Worm (Caenorhabditis elegans) whole organism, L4 larva: ENCODE measurements around the gene C08E3.13.

Source experiments
- F44E2.7 ChIP-seq: fragments of 200-800 bp; sonication (Bioruptor generic); IDR thresholded peaks from 2 replicates; pipeline ENCODE4 v2.1.2; 2022; ENCODE audit warnings: missing genetic modification characterization, missing compliant biosample characterization
- F49E8.2 ChIP-seq: sonication (generic microtip); optimal IDR thresholded peaks from 2 replicates; lab custom pipeline; 2016; ENCODE audit warnings: missing compliant biosample characterization, mild to moderate bottlenecking, missing genetic modification characterization, borderline replicate concordance
- R02D3.7 ChIP-seq: fragments of 150-350 bp; sonication (generic microtip); optimal IDR thresholded peaks from 3 replicates; lab custom pipeline; 2014; ENCODE audit warnings: missing biosample characterization, missing genetic modification characterization
- Y105C5A.15 ChIP-seq: fragments of 200-800 bp; sonication (Bioruptor generic); IDR thresholded peaks from 2 replicates; pipeline ENCODE4 v1.3.6; 2022; ENCODE audit warnings: missing genetic modification characterization, missing compliant biosample characterization
- Y48G9A.11 ChIP-seq: fragments of 200-800 bp; sonication (Bioruptor generic); IDR thresholded peaks from 2 replicates; pipeline ENCODE4 v1.3.6; 2022; ENCODE audit warnings: missing genetic modification reagents, missing genetic modification characterization, missing compliant biosample characterization
- Y75B8A.6 ChIP-seq: fragments of 200-800 bp; sonication (Bioruptor generic); IDR thresholded peaks from 2 replicates; pipeline ENCODE4 v1.3.6; 2022; ENCODE audit warnings: missing genetic modification reagents, missing genetic modification characterization, missing compliant biosample characterization
- aly-2 ChIP-seq: sonication (generic microtip); optimal IDR thresholded peaks from 2 replicates; lab custom pipeline; 2018; ENCODE audit warnings: missing biosample characterization, missing genetic modification characterization
- ama-1 ChIP-seq: fragments of 150-350 bp; optimal IDR thresholded peaks from 2 replicates; lab custom pipeline; 2014; ENCODE audit warnings: inconsistent platforms, mixed read lengths
- arid-1 ChIP-seq: fragments of 200-800 bp; sonication (Bioruptor generic); conservative IDR thresholded peaks from 2 replicates; pipeline ENCODE4 v1.3.6; 2022; ENCODE audit warnings: missing genetic modification reagents, missing genetic modification characterization, missing compliant biosample characterization
- attf-4 ChIP-seq: sonication (generic microtip); optimal IDR thresholded peaks from 3 replicates; lab custom pipeline; 2017; ENCODE audit warnings: missing biosample characterization, missing genetic modification characterization
- ceh-20 ChIP-seq: fragments of 200-800 bp; sonication (Bioruptor generic); IDR thresholded peaks from 2 replicates; pipeline ENCODE4 v1.3.6; 2022; ENCODE audit warnings: missing genetic modification reagents, missing genetic modification characterization, missing compliant biosample characterization
- ceh-32 ChIP-seq: sonication (generic microtip); optimal IDR thresholded peaks from 2 replicates; lab custom pipeline; 2016; ENCODE audit warnings: mild to moderate bottlenecking, missing genetic modification characterization, missing compliant biosample characterization; ENCODE audit not compliant: poor library complexity
- ceh-44 ChIP-seq: fragments of 200-800 bp; sonication (Bioruptor generic); IDR thresholded peaks from 2 replicates; pipeline ENCODE4 v1.3.6; 2022; ENCODE audit warnings: missing genetic modification reagents, missing genetic modification characterization, missing compliant biosample characterization
- ceh-82 ChIP-seq: sonication (generic microtip); optimal IDR thresholded peaks from 2 replicates; lab custom pipeline; 2017; ENCODE audit warnings: missing biosample characterization, missing genetic modification characterization
- ctbp-1 ChIP-seq: fragments of 200-800 bp; sonication (Bioruptor generic); IDR thresholded peaks from 2 replicates; pipeline ENCODE4 v1.3.6; 2022; ENCODE audit warnings: missing genetic modification reagents, missing genetic modification characterization, missing compliant biosample characterization
- daf-12 ChIP-seq: fragments of 150-350 bp; optimal IDR thresholded peaks from 2 replicates; lab custom pipeline; 2014; ENCODE audit warnings: missing biosample characterization, missing genetic modification reagents, missing genetic modification characterization
- daf-8 ChIP-seq: fragments of 200-800 bp; sonication (Bioruptor generic); IDR thresholded peaks from 2 replicates; pipeline ENCODE4 v1.3.6; 2022; ENCODE audit warnings: missing genetic modification characterization, missing compliant biosample characterization
- dmd-6 ChIP-seq: fragments of 200-800 bp; sonication (Bioruptor generic); IDR thresholded peaks from 2 replicates; pipeline ENCODE4 v1.3.6; 2022; ENCODE audit warnings: missing genetic modification reagents, missing genetic modification characterization, missing compliant biosample characterization
- dmd-8 ChIP-seq: fragments of 200-800 bp; sonication (Bioruptor generic); IDR thresholded peaks from 2 replicates; pipeline ENCODE4 v1.3.6; 2022; ENCODE audit warnings: missing genetic modification characterization, missing compliant biosample characterization
- egl-27 ChIP-seq: sonication (generic microtip); optimal IDR thresholded peaks from 3 replicates; lab custom pipeline; 2017; ENCODE audit warnings: missing biosample characterization, missing genetic modification reagents, missing genetic modification characterization
- egl-43 ChIP-seq: fragments of 200-800 bp; sonication (Bioruptor generic); IDR thresholded peaks from 2 replicates; pipeline ENCODE4 v1.3.6; 2022; ENCODE audit warnings: missing genetic modification reagents, missing genetic modification characterization, missing compliant biosample characterization
- fos-1 ChIP-seq: fragments of 150-350 bp; optimal IDR thresholded peaks from 2 replicates; lab custom pipeline; 2014; ENCODE audit warnings: missing biosample characterization, missing genetic modification characterization
- lin-1 ChIP-seq: fragments of 200-800 bp; sonication (Bioruptor generic); IDR thresholded peaks from 2 replicates; pipeline ENCODE4 v1.3.6; 2022; ENCODE audit warnings: missing genetic modification reagents, missing genetic modification characterization, missing compliant biosample characterization
- lin-13 ChIP-seq: fragments of 150-350 bp; optimal IDR thresholded peaks from 2 replicates; lab custom pipeline; 2014; ENCODE audit warnings: missing biosample characterization, missing genetic modification reagents, missing genetic modification characterization
- lin-38 ChIP-seq: fragments of 200-800 bp; sonication (Bioruptor generic); IDR thresholded peaks from 2 replicates; pipeline ENCODE4 v1.3.6; 2022; ENCODE audit warnings: missing genetic modification reagents, missing genetic modification characterization, missing compliant biosample characterization
- madf-5 ChIP-seq, 2 experiments: fragments of 200-800 bp; sonication (Bioruptor generic); IDR thresholded peaks; 2 replicates each; pipeline ENCODE4 v1.3.6; 2022; ENCODE audit warnings: missing compliant biosample characterization in 2 of 2, missing genetic modification characterization in 2 of 2
- nhr-10 ChIP-seq: fragments of 150-350 bp; optimal IDR thresholded peaks from 2 replicates; lab custom pipeline; 2014; ENCODE audit warnings: missing biosample characterization, missing genetic modification characterization
- nhr-102 ChIP-seq: sonication (generic microtip); optimal IDR thresholded peaks from 2 replicates; lab custom pipeline; 2016; ENCODE audit warnings: mild to moderate bottlenecking, missing genetic modification characterization, moderate library complexity, missing compliant biosample characterization
- nhr-11 ChIP-seq: fragments of 150-350 bp; optimal IDR thresholded peaks from 2 replicates; lab custom pipeline; 2014; ENCODE audit warnings: missing biosample characterization, missing genetic modification characterization
- nhr-111 ChIP-seq: fragments of 200-800 bp; sonication (Bioruptor generic); optimal IDR thresholded peaks from 2 replicates; lab custom pipeline; 2018; ENCODE audit warnings: mild to moderate bottlenecking, missing genetic modification characterization, missing compliant biosample characterization
- nhr-237 ChIP-seq: sonication (generic microtip); optimal IDR thresholded peaks from 2 replicates; lab custom pipeline; 2017; ENCODE audit warnings: missing biosample characterization, missing genetic modification characterization
- nhr-25 ChIP-seq: sonication (generic microtip); optimal IDR thresholded peaks from 2 replicates; lab custom pipeline; 2017; ENCODE audit warnings: missing genetic modification characterization, mild to moderate bottlenecking, missing compliant biosample characterization, antibody characterized with exemption, moderate library complexity, borderline replicate concordance; ENCODE audit not compliant: insufficient read depth
- nhr-28 ChIP-seq: fragments of 150-350 bp; optimal IDR thresholded peaks from 2 replicates; lab custom pipeline; 2014; ENCODE audit warnings: missing biosample characterization, missing genetic modification characterization
- nhr-42 ChIP-seq: fragments of 200-800 bp; sonication (Bioruptor generic); IDR thresholded peaks from 2 replicates; pipeline ENCODE4 v1.3.6; 2022; ENCODE audit warnings: missing genetic modification characterization, missing compliant biosample characterization
- nhr-77 ChIP-seq: fragments of 150-350 bp; optimal IDR thresholded peaks from 2 replicates; lab custom pipeline; 2014; ENCODE audit warnings: missing biosample characterization, missing genetic modification characterization
- php-3 ChIP-seq: fragments of 200-800 bp; sonication (Bioruptor generic); IDR thresholded peaks from 2 replicates; pipeline ENCODE4 v1.3.6; 2022; ENCODE audit warnings: missing genetic modification reagents, missing genetic modification characterization, missing compliant biosample characterization
- rbr-2 ChIP-seq: sonication (generic microtip); optimal IDR thresholded peaks from 2 replicates; lab custom pipeline; 2016; ENCODE audit warnings: missing genotype, missing genetic modification characterization, missing compliant biosample characterization
- saeg-2 ChIP-seq: fragments of 200-800 bp; sonication (Bioruptor generic); IDR thresholded peaks from 2 replicates; pipeline ENCODE4 v1.3.6; 2022; ENCODE audit warnings: missing genetic modification reagents, missing genetic modification characterization, missing compliant biosample characterization
- snpc-4 ChIP-seq: fragments of 150-350 bp; optimal IDR thresholded peaks from 2 replicates; lab custom pipeline; 2014; ENCODE audit warnings: missing biosample characterization, missing genetic modification characterization
- spr-3 ChIP-seq: fragments of 200-800 bp; sonication (Bioruptor generic); optimal IDR thresholded peaks from 2 replicates; lab custom pipeline; 2018; ENCODE audit warnings: mild to moderate bottlenecking, missing genetic modification characterization, missing compliant biosample characterization
- tra-1 ChIP-seq: fragments of 200-800 bp; sonication (Bioruptor generic); IDR thresholded peaks from 2 replicates; pipeline ENCODE4 v1.3.6; 2022; ENCODE audit warnings: missing genetic modification reagents, missing genetic modification characterization, missing compliant biosample characterization
- unc-62 ChIP-seq, 3 experiments: fragments of 150-350 bp in 1 of 3; sonication (generic microtip); optimal IDR thresholded peaks in 2 of 3; peaks in 1 of 3; 1 replicate in 1 of 3; 2 replicates in 2 of 3; lab custom pipeline; 2014 to 2017; ENCODE audit warnings: missing biosample characterization in 3 of 3, missing genetic modification characterization in 3 of 3, missing genetic modification reagents in 3 of 3, missing genotype in 1 of 3
- zfp-3 ChIP-seq: fragments of 200-800 bp; sonication (Bioruptor generic); conservative IDR thresholded peaks from 2 replicates; pipeline ENCODE4 v1.3.6; 2022; ENCODE audit warnings: missing genetic modification reagents, missing genetic modification characterization, missing compliant biosample characterization

Gene C08E3.13

DNA sequence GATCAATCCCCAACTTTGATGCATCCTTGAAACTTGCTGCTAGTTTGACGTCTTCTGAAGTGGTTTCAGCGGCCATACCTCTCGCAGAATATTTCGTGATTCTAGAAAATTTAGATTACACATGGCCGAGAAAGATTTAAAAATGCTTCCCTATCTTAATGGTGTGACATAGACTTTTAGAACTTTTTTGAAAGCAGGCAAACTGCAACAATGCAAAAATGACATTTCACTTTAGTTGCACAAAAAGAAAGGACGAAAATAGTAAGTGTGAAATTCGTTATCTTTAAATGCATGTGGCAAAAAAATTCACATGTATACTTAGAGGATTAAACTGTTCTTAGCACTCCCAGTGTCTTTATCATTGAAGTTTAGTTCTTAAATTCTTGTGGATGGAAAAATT, 25.1 kb upstream of the C08E3.13 start, which contains the start of gene ZC204.12:
ZC204.12 (minus strand) TSS at position 101 of the 400 bp plus-strand sequence.
- TF ChIP-seq php-3 (GFP tag; lab: Robert Waterston, UW) (no peak), lin-1 (GFP tag; lab: Robert Waterston, UW) (no peak), Y75B8A.6 (GFP tag; lab: Robert Waterston, UW) (no peak), madf-5 (GFP tag; IDR thresholded peaks at IDR 0.05; lab: Robert Waterston, UW) (no peak)

DNA sequence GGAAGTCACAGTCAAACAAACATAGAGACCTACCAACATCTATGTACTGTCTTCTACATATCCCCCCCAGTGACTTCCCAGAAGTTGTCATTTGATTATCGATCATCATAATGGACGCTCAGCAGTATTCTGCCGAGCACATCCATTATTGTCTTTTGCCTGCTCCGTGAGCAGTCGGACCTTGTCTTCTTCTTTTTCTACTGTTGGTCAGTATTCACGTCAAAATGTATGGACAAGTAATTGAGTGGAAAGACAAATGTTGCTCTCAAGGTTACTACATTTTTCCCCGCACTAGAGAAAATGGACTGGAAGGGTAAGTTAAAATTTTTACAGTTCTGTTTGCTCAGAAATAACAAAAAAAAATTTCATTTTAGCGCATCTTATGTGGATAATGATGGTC, 22.8 kb upstream of the C08E3.13 start, which contains the start of gene btb-12:
btb-12 (plus strand) TSS at position 301 of the 400 bp plus-strand sequence.
- no peak for TF ChIP-seq daf-8

DNA sequence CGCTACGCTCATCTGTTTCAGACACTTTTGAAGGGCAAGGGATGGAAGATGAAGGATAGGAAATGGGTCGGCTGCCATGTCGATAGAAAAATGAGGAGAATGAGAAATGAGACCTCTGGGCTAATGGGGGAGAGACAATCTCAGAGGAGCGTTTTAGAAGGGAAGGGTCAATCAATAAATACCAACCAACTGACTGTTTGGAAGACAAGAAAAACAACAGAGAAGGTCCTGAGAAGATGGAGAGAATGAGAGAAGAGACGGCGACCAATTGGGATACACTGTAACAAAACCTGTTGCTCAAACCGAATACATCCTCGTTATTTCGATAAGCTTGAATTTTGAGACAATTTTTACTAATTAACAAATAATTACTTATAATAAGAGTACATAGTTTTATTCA, 21.3 kb upstream of the C08E3.13 start, which contains the start of gene fbxb-15:
fbxb-15 (minus strand) TSS at position 101 of the 400 bp plus-strand sequence.
- TF ChIP-seq nhr-10 (no peak), spr-3 (GFP tag; lab: Kevin White, UChicago) (no peak), nhr-111 (GFP tag; lab: Kevin White, UChicago) (no peak), R02D3.7 (tag; lab: Kevin White, UChicago) (no peak), saeg-2 (no peak), ceh-44 (GFP tag; lab: Robert Waterston, UW) (no peak), egl-43 (GFP tag; lab: Robert Waterston, UW) (no peak), dmd-8 (GFP tag; lab: Robert Waterston, UW) (no peak), fos-1 (tag; lab: Kevin White, UChicago) (no peak), Y105C5A.15 (GFP tag; lab: Robert Waterston, UW) (no peak)

DNA sequence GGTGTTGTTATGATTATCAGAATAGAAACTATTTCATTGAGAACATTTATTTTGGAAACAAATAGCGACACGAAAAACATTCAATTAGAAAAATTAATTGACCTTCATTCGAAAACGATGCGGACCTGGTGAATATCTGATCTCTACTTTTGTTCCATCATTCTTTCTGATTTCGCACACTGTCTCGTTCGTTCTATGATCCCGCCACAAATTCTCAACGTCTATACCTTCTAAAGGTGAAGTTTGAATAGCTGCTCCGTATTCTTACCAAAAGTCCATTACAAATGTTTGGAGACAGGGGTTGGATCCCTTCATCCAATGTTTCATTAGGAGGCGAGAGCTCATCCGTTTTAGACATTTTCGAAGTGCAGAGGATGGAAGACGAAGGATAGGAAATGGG, 19.7 kb upstream of the C08E3.13 start, which contains the start of gene fbxb-16:
fbxb-16 (minus strand) TSS at position 101 of the 400 bp plus-strand sequence.
- TF ChIP-seq ctbp-1 (GFP tag; lab: Robert Waterston, UW) = no peak
- TF ChIP-seq Y48G9A.11 (GFP tag; lab: Robert Waterston, UW) = no peak
- no peak for TF ChIP-seq nhr-237
- TF ChIP-seq ama-1 = no peak
- no peak for TF ChIP-seq nhr-102 (tag; lab: Kevin White, UChicago)
- no peak for TF ChIP-seq lin-38 (GFP tag; lab: Robert Waterston, UW)
- no peak for TF ChIP-seq zfp-3
- no peak for TF ChIP-seq ceh-20 (GFP tag; lab: Robert Waterston, UW)
- no peak for TF ChIP-seq ceh-32 (tag; lab: Kevin White, UChicago)
- TF ChIP-seq dmd-6 = no peak
- no peak for TF ChIP-seq aly-2 (tag; lab: Kevin White, UChicago)
- no peak for TF ChIP-seq nhr-25 (tag; lab: Kevin White, UChicago)
- no peak for TF ChIP-seq unc-62 (GFP tag; optimal IDR thresholded peaks at IDR 0.05 in 1 of 2; lab: Kevin White, UChicago)
- TF ChIP-seq unc-62 (tag; optimal IDR thresholded peaks at IDR 0.05; lab: Kevin White, UChicago) = no peak
- TF ChIP-seq arid-1 (GFP tag; lab: Robert Waterston, UW) = no peak
- TF ChIP-seq nhr-77 (tag; lab: Kevin White, UChicago) = no peak
- TF ChIP-seq nhr-11 (tag; lab: Kevin White, UChicago) = no peak
- no peak for TF ChIP-seq egl-27 (tag; lab: Kevin White, UChicago)
- TF ChIP-seq egl-43 (GFP tag; lab: Robert Waterston, UW) = no peak
- TF ChIP-seq daf-12 (tag; lab: Kevin White, UChicago) = no peak

DNA sequence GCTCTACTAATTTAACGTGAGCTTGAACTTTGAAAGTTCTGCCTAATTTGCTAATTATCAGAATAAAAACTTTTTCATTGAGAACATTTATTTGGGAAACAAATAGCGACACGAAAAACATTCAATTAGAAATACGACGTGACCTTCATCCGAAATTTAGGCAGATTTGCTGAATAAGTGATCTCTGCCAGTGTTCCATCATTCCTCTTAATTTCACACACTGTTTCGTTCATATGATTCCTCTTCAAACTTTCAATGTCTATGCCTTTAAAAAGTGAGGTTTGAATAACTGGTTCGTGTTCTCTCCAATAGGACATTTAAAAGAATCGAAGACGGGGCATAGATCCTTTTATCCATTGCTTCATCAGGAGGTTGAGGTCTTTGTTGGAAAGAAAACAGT, 18.4 kb upstream of the C08E3.13 start, which contains the start of gene fbxb-20:
fbxb-20 (minus strand) TSS at position 101 of the 400 bp plus-strand sequence.
- TF ChIP-seq tra-1 (GFP tag; lab: Robert Waterston, UW) (no peak), saeg-2 (no peak), F49E8.2 (tag; lab: Kevin White, UChicago) (no peak), rbr-2 (tag; lab: Kevin White, UChicago) (no peak), egl-43 (GFP tag; lab: Robert Waterston, UW) (no peak), nhr-28 (tag; lab: Kevin White, UChicago) (no peak), daf-8 (no peak), attf-4 (tag; lab: Kevin White, UChicago) (no peak), php-3 (GFP tag; lab: Robert Waterston, UW) (no peak), lin-1 (GFP tag; lab: Robert Waterston, UW) (no peak), nhr-77 (tag; lab: Kevin White, UChicago) (no peak), snpc-4 (no peak), lin-13 (GFP tag; lab: Kevin White, UChicago) (no peak), nhr-42 (GFP tag; lab: Robert Waterston, UW) (no peak), ceh-82 (tag; lab: Kevin White, UChicago) (no peak), nhr-25 (tag; lab: Kevin White, UChicago) (no peak), F44E2.7 (GFP tag; lab: Robert Waterston, UW) (no peak)
- TF ChIP-seq, all 104 proteins: peak for 0
